Fruit fly (Drosophila melanogaster): Measurements from ENCODE around the gene CG42446.

Gene CG42446

dm6 chr3R:16341817-16342374, 18.0 kb downstream of the CG42446 start, which contains the start of the genes SF2 and pad (continued):
- TF ChIP-seq CG6854 (GFP tag; optimal IDR thresholded peaks at IDR 0.05) (peak; percentile 48), CG3919 (GFP tag; optimal IDR thresholded peaks at IDR 0.05) (peak; percentile 76), Hr4 (GFP tag; optimal IDR thresholded peaks at IDR 0.05) (peak; percentile 81), Hr39 (GFP tag; optimal IDR thresholded peaks at IDR 0.05) (peak; percentile 85), CG11762 (GFP tag; optimal IDR thresholded peaks at IDR 0.05; ENCODE audit: insufficient read depth) (peak; percentile 60), CG8319 (GFP tag; optimal IDR thresholded peaks at IDR 0.05) (peak; percentile 56), Hr38 (GFP tag; optimal IDR thresholded peaks at IDR 0.05) (no peak), achi (GFP tag; optimal IDR thresholded peaks at IDR 0.05) (no peak), CG10631 (GFP tag; optimal IDR thresholded peaks at IDR 0.05) (peak; percentile 82), CG11902 (GFP tag; optimal IDR thresholded peaks at IDR 0.05) (peak; percentile 69), salr (GFP tag; optimal IDR thresholded peaks at IDR 0.05) (peak in 1 of 2 experiments; percentile 4), CG8632 (GFP tag; optimal IDR thresholded peaks at IDR 0.05) (peak; percentile 68), lz (GFP tag; optimal IDR thresholded peaks at IDR 0.05) (peak; percentile 86), CG8119 (GFP tag; IDR thresholded peaks at IDR 0.05) (peak; percentile 48; the same call in 2 of the 3 replicates), Eip93F (GFP tag; optimal IDR thresholded peaks at IDR 0.05) (peak; percentile 67), OdsH (GFP tag; optimal IDR thresholded peaks at IDR 0.05) (peak; percentile 78), spab (GFP tag; optimal IDR thresholded peaks at IDR 0.05) (no peak), svp (GFP tag) (no peak), Sox15 (GFP tag; optimal IDR thresholded peaks at IDR 0.05) (peak; percentile 69), fkh (GFP tag; optimal IDR thresholded peaks at IDR 0.05) (peak; percentile 95), CG16779 (tag; optimal IDR thresholded peaks at IDR 0.05) (no peak), cyc (GFP tag; optimal IDR thresholded peaks at IDR 0.05) (peak; percentile 78), Blimp-1 (GFP tag; optimal IDR thresholded peaks at IDR 0.05) (no peak), Smox (GFP tag; optimal IDR thresholded peaks at IDR 0.05) (no peak), CG34406 (GFP tag; optimal IDR thresholded peaks at IDR 0.05) (peak; percentile 60), Gug (GFP tag; IDR thresholded peaks at IDR 0.05) (peak; percentile 23; the same call in 1 of the 2 replicates), CG6808 (GFP tag; optimal IDR thresholded peaks at IDR 0.05) (peak; percentile 70)

DNA sequence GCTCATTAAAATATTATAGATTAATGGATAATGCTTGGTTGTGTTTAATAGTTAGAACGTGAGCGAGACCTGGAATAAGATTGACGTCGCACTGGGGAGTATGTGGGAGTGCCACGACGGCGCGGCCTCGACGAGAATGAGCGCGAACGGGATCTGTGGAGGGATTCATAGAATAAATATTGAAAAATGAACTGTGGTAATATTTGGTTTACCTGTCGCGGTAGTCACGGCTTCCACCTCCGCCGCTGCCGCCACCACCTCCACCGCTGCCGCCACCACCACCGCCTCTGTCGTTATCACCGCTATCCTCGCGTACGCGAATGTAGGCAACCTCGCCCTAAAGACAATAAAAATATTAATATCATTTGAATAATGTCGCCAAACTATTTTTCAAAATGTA, 19.3 kb downstream of the CG42446 start:
- TF ChIP-seq CG6808 (GFP tag; optimal IDR thresholded peaks at IDR 0.05): peak; percentile 42
- peak; percentile 34 for TF ChIP-seq CG9139 (GFP tag; optimal IDR thresholded peaks at IDR 0.05)
- peak in 1 of 2 experiments; percentile 80 for TF ChIP-seq ss (GFP tag; optimal IDR thresholded peaks at IDR 0.05)
- peak; percentile 71 for TF ChIP-seq Eip78C (GFP tag)
- peak; percentile 25 for TF ChIP-seq spab (GFP tag; optimal IDR thresholded peaks at IDR 0.05)
- peak; percentile 10 for TF ChIP-seq CG3032 (tag; optimal IDR thresholded peaks at IDR 0.05)
- TF ChIP-seq CG16779 (tag; optimal IDR thresholded peaks at IDR 0.05): no peak
- peak; percentile 53; the same call in 1 of the 3 replicates for TF ChIP-seq CG6163 (GFP tag; IDR thresholded peaks at IDR 0.05)
- TF ChIP-seq CG15336 (GFP tag; IDR thresholded peaks at IDR 0.05): 0 out of 2 replicates have a peak, but pooled peaks have one; percentile 28
- 0 out of 2 replicates have a peak, but pooled peaks have one; percentile 8 for TF ChIP-seq CG11294 (GFP tag; IDR thresholded peaks at IDR 0.05)
- peak; percentile 60; the same call in 2 of the 3 replicates for TF ChIP-seq eg (GFP tag; IDR thresholded peaks at IDR 0.05)
- peak; percentile 2 for TF ChIP-seq CG3919 (GFP tag; optimal IDR thresholded peaks at IDR 0.05)
- no peak for TF ChIP-seq CG11902 (GFP tag; optimal IDR thresholded peaks at IDR 0.05)
- peak; percentile 6 for TF ChIP-seq CG1621 (tag; optimal IDR thresholded peaks at IDR 0.05)
- no peak for TF ChIP-seq Ets21C (GFP tag; optimal IDR thresholded peaks at IDR 0.05)
- no peak for TF ChIP-seq CG4318 (GFP tag; optimal IDR thresholded peaks at IDR 0.05)

- TF ChIP-seq svp (GFP tag): no peak
- no peak for TF ChIP-seq CG4318 (GFP tag; optimal IDR thresholded peaks at IDR 0.05)
- no peak for TF ChIP-seq CG6808 (GFP tag; optimal IDR thresholded peaks at IDR 0.05)
- TF ChIP-seq CG32006 (GFP tag; optimal IDR thresholded peaks at IDR 0.05): no peak
- no peak for TF ChIP-seq eg (GFP tag; IDR thresholded peaks at IDR 0.05)
- no peak for TF ChIP-seq Hr38 (GFP tag; optimal IDR thresholded peaks at IDR 0.05)
Observed at dm6 chr3R:16339475-16339874, 20.4 kb downstream of the CG42446 start, which contains the start of gene Sulf1. TSS of gene Sulf1 (minus strand) at chr3R:16339575.
